Worm (Caenorhabditis elegans): Measurements from ENCODE around the gene C15F1.5.
A peak's percentile ranks its signal among the peaks of the same experiment; 100 is the strongest.
"Not testable (repeated sequence)": the region's sequence is repeated elsewhere in the genome, so short reads cannot be mapped to it uniquely, and the experiment has no call there.

Gene C15F1.5

ce11 chrII:7001405-7001804 is 31.0 kb upstream of the C15F1.5 start (continued):
- TF ChIP-seq ceh-44 (GFP tag; IDR thresholded peaks at IDR 0.05) (peak; percentile 95), nhr-41 (GFP tag; IDR thresholded peaks at IDR 0.05) (peak; percentile 88; the same call in 1 of the 2 replicates), Y75B8A.6 (GFP tag; IDR thresholded peaks at IDR 0.05) (0 out of 2 replicates have a peak, but pooled peaks have one; percentile 63), pha-4 (GFP tag; IDR thresholded peaks at IDR 0.05) (peak; percentile 91), F26F4.8 (GFP tag; conservative IDR thresholded peaks at IDR 0.05) (peak; percentile 97), lin-38 (GFP tag; IDR thresholded peaks at IDR 0.05) (peak; percentile 81), Y105C5A.15 (GFP tag; IDR thresholded peaks at IDR 0.05) (peak; percentile 91), mdt-29 (GFP tag; IDR thresholded peaks at IDR 0.05) (peak; percentile 61), ctbp-1 (GFP tag; IDR thresholded peaks at IDR 0.05) (peak; percentile 88), spr-1 (tag; optimal IDR thresholded peaks at IDR 0.05) (peak; percentile 25), daf-16 (GFP tag; optimal IDR thresholded peaks at IDR 0.05) (peak in 1 of 2 experiments; percentile 61), daf-16 (tag; optimal IDR thresholded peaks at IDR 0.05) (peak; percentile 24), rbr-2 (tag; optimal IDR thresholded peaks at IDR 0.05) (peak; percentile 42), gei-8 (GFP tag; optimal IDR thresholded peaks at IDR 0.05) (peak; percentile 9)
- not testable (repeated sequence) for TF ChIP-seq pha-4 (tag; optimal IDR thresholded peaks at IDR 0.05)

- TF ChIP-seq nhr-10 (tag; optimal IDR thresholded peaks at IDR 0.05) (no peak), pqm-1 (tag; optimal IDR thresholded peaks at IDR 0.05) (no peak), lir-3 (tag; optimal IDR thresholded peaks at IDR 0.05) (no peak), daf-8 (GFP tag; IDR thresholded peaks at IDR 0.05) (no peak), ceh-28 (tag; optimal IDR thresholded peaks at IDR 0.05) (no peak), ces-1 (GFP tag; optimal IDR thresholded peaks at IDR 0.05) (peak; percentile 1), nhr-77 (tag; optimal IDR thresholded peaks at IDR 0.05) (no peak)
These were observed 25.2 kb upstream of the C15F1.5 start for ce11 chrII:6995583-6995982.

DNA sequence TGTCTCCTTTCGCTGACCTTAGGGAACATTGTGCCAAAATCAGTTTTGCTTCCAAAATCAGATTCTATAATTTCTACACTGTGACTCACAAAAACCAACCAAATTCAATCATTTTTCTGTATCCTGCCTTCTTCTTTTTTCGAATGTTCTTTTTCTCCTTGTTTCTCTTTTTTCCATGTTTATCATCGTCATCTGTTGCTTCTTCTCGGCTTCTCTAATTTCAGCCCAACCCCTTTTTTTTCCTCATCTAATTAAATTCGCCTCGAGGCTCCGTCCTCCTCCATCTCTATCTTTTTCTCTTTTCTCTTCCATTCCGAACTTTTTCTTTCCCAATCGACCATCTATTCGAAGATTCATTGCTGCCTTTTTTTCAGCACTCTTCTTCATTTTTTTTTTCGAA is 24.3 kb upstream of the C15F1.5 start, which contains the start of gene unc-104:
Gene unc-104 (plus strand): TSS at position 311 of the 400 bp plus-strand sequence.
- TF ChIP-seq snpc-4 (tag; optimal IDR thresholded peaks at IDR 0.05) (no peak), daf-12 (tag; optimal IDR thresholded peaks at IDR 0.05) (no peak), F10B5.3 (tag; optimal IDR thresholded peaks at IDR 0.05) (no peak), tag-97 (GFP tag; IDR thresholded peaks at IDR 0.05) (no peak), pqm-1 (tag; optimal IDR thresholded peaks at IDR 0.05) (no peak), unc-130 (GFP tag; optimal IDR thresholded peaks at IDR 0.05) (no peak), nhr-76 (tag; optimal IDR thresholded peaks at IDR 0.05) (no peak), hlh-11 (tag; optimal IDR thresholded peaks at IDR 0.05) (no peak), ZK546.5 (tag; optimal IDR thresholded peaks at IDR 0.05) (no peak), snpc-1.2 (GFP tag; IDR thresholded peaks at IDR 0.05) (no peak), Y5F2A.4 (GFP tag; optimal IDR thresholded peaks at IDR 0.05) (no peak), dmd-6 (GFP tag; IDR thresholded peaks at IDR 0.05) (no peak), vab-7 (GFP tag; IDR thresholded peaks at IDR 0.05) (no peak), zfp-2 (tag; optimal IDR thresholded peaks at IDR 0.05) (no peak), nhr-41 (GFP tag; IDR thresholded peaks at IDR 0.05) (no peak), D1046.2 (GFP tag; IDR thresholded peaks at IDR 0.05) (no peak), T26A8.4 (GFP tag; IDR thresholded peaks at IDR 0.05) (no peak), mdl-1 (tag; optimal IDR thresholded peaks at IDR 0.05) (no peak), rbr-2 (tag; optimal IDR thresholded peaks at IDR 0.05) (peak; percentile 29), lsy-2 (tag; optimal IDR thresholded peaks at IDR 0.05) (peak in 1 of 2 experiments; percentile 32), hlh-30 (tag; optimal IDR thresholded peaks at IDR 0.05; ENCODE audit: insufficient read depth) (peak; percentile 14), ZK337.2 (GFP tag; IDR thresholded peaks at IDR 0.05) (no peak), hif-1 (tag; optimal IDR thresholded peaks at IDR 0.05) (no peak), lin-38 (GFP tag; IDR thresholded peaks at IDR 0.05) (no peak), daf-16 (GFP tag; optimal IDR thresholded peaks at IDR 0.05) (no peak), daf-16 (tag; optimal IDR thresholded peaks at IDR 0.05) (no peak), F49E8.2 (tag; optimal IDR thresholded peaks at IDR 0.05; ENCODE audit: borderline replicate concordance) (no peak), R02D3.7 (tag; optimal IDR thresholded peaks at IDR 0.05) (no peak), arid-1 (GFP tag; conservative IDR thresholded peaks at IDR 0.05) (no peak), daf-19 (GFP tag; conservative IDR thresholded peaks at IDR 0.05) (no peak), fkh-10 (GFP tag; optimal IDR thresholded peaks at IDR 0.05) (peak; percentile 34), F26F4.8 (GFP tag; conservative IDR thresholded peaks at IDR 0.05) (no peak), nhr-77 (tag; optimal IDR thresholded peaks at IDR 0.05) (no peak), lin-13 (GFP tag; optimal IDR thresholded peaks at IDR 0.05) (no peak), ces-1 (GFP tag; optimal IDR thresholded peaks at IDR 0.05) (peak; percentile 91)
